Worm (Caenorhabditis elegans) whole organism, midembryonic: Measurements from ENCODE around the gene ZK669.2.

Experiments used
- cog-1 ChIP-seq: sonication (generic microtip); optimal IDR thresholded peaks from 2 replicates; lab custom pipeline; 2016; ENCODE audit warnings: missing genetic modification characterization, missing compliant biosample characterization
- flt-1 ChIP-seq: fragments of 200-800 bp; sonication (Bioruptor generic); IDR thresholded peaks from 2 replicates; pipeline ENCODE4 v1.3.6; 2022; ENCODE audit warnings: missing genetic modification characterization, missing compliant biosample characterization
- med-1 ChIP-seq: sonication (generic microtip); optimal IDR thresholded peaks from 2 replicates; lab custom pipeline; 2017; ENCODE audit warnings: missing genetic modification characterization, mild to moderate bottlenecking, missing compliant biosample characterization, antibody characterized with exemption, missing genetic modification reagents; ENCODE audit not compliant: insufficient read depth
- ztf-23 ChIP-seq: fragments of 200-800 bp; sonication (Bioruptor generic); IDR thresholded peaks from 2 replicates; pipeline ENCODE4 v1.3.6; 2022; ENCODE audit warnings: missing genetic modification reagents, missing genetic modification characterization, missing compliant biosample characterization
- ztf-29 ChIP-seq: fragments of 200-800 bp; sonication (Bioruptor generic); IDR thresholded peaks from 2 replicates; pipeline ENCODE4 v1.3.6; 2022; ENCODE audit warnings: missing genetic modification reagents, missing genetic modification characterization, missing compliant biosample characterization

ce11 chrII:7948278-7948677 is 10.3 kb upstream of the ZK669.2 start:
- TF ChIP-seq ztf-29 (GFP tag; lab: Robert Waterston, UW) (no peak), med-1 (GFP tag; lab: Kevin White, UChicago) (no peak), ztf-23 (GFP tag; lab: Robert Waterston, UW) (no peak), flt-1 (no peak), cog-1 (no peak)
